Fruit fly (Drosophila melanogaster) whole organism, prepupa: ENCODE results near the gene CG14070.

Experiments used
- Blimp-1 ChIP-seq: fragments of 200-800 bp; sonication (Bioruptor generic); optimal IDR thresholded peaks from 3 replicates; lab custom pipeline; 2017; ENCODE audit warnings: missing biosample characterization, missing genetic modification characterization, mild to moderate bottlenecking, moderate library complexity, missing genetic modification reagents
- CG10669 ChIP-seq: fragments of 200-800 bp; sonication (Bioruptor generic); optimal IDR thresholded peaks from 3 replicates; lab custom pipeline; 2018; ENCODE audit warnings: missing biosample characterization, mild to moderate bottlenecking, missing genetic modification characterization, moderate library complexity
- CG11294 ChIP-seq: fragments of 200-800 bp; sonication (Bioruptor generic); IDR thresholded peaks from 2 replicates; pipeline ENCODE4 v1.3.6; 2022; ENCODE audit warnings: missing biosample characterization, missing genetic modification characterization
- CG1621 ChIP-seq: fragments of 200-800 bp; sonication (Bioruptor generic); optimal IDR thresholded peaks from 3 replicates; lab custom pipeline; 2018; ENCODE audit warnings: missing biosample characterization, mild to moderate bottlenecking, missing genetic modification characterization
- CG3032 ChIP-seq: fragments of 200-800 bp; optimal IDR thresholded peaks from 2 replicates; lab custom pipeline; 2019; ENCODE audit warnings: missing biosample characterization, mild to moderate bottlenecking, missing genetic modification characterization, moderate library complexity
- CG31627 ChIP-seq: fragments of 200-800 bp; sonication (Bioruptor generic); optimal IDR thresholded peaks from 3 replicates; lab custom pipeline; 2016; ENCODE audit warnings: missing biosample characterization, missing genetic modification characterization
- CG32006 ChIP-seq: fragments of 200-800 bp; sonication (Bioruptor generic); optimal IDR thresholded peaks from 3 replicates; lab custom pipeline; 2017; ENCODE audit warnings: missing biosample characterization, mild to moderate bottlenecking, missing genetic modification characterization
- CG34406 ChIP-seq: fragments of 200-800 bp; sonication (Bioruptor generic); optimal IDR thresholded peaks from 3 replicates; lab custom pipeline; 2016; ENCODE audit warnings: missing biosample characterization, missing genetic modification characterization
- CG3919 ChIP-seq: fragments of 200-800 bp; sonication (Bioruptor generic); optimal IDR thresholded peaks from 3 replicates; lab custom pipeline; 2016; ENCODE audit warnings: missing biosample characterization, missing genetic modification characterization
- CG6163 ChIP-seq: fragments of 200-800 bp; sonication (Bioruptor generic); IDR thresholded peaks from 3 replicates; pipeline ENCODE4 v1.3.6; 2022; ENCODE audit warnings: missing biosample characterization, missing genetic modification characterization
- CG6276 ChIP-seq: fragments of 200-800 bp; sonication (Bioruptor generic); optimal IDR thresholded peaks from 2 replicates; lab custom pipeline; 2017; ENCODE audit warnings: missing biosample characterization, mild to moderate bottlenecking, missing genetic modification characterization
- CG6792 ChIP-seq: fragments of 200-800 bp; sonication (Bioruptor generic); optimal IDR thresholded peaks from 3 replicates; lab custom pipeline; 2016; ENCODE audit warnings: missing biosample characterization, missing genetic modification characterization
- CG6854 ChIP-seq: fragments of 200-800 bp; sonication (Bioruptor generic); optimal IDR thresholded peaks from 2 replicates; lab custom pipeline; 2017; ENCODE audit warnings: missing biosample characterization, mild to moderate bottlenecking, missing genetic modification characterization
- CG8319 ChIP-seq: fragments of 200-800 bp; sonication (Bioruptor generic); optimal IDR thresholded peaks from 3 replicates; lab custom pipeline; 2016; ENCODE audit warnings: missing biosample characterization, missing genetic modification characterization
- CG9139 ChIP-seq: fragments of 200-800 bp; sonication (Bioruptor generic); optimal IDR thresholded peaks from 3 replicates; lab custom pipeline; 2017; ENCODE audit warnings: missing biosample characterization, mild to moderate bottlenecking, missing genetic modification characterization
- Eip78C ChIP-seq: fragments of 200-800 bp; sonication (Bioruptor generic); peaks from one replicate; lab custom pipeline; 2016; ENCODE audit warnings: missing biosample characterization, missing genetic modification characterization
- Ets96B ChIP-seq: fragments of 200-800 bp; optimal IDR thresholded peaks from 2 replicates; lab custom pipeline; 2019; ENCODE audit warnings: missing biosample characterization, mild to moderate bottlenecking, missing genetic modification characterization, moderate library complexity
- Hr38 ChIP-seq: sonication (Bioruptor generic); optimal IDR thresholded peaks from 2 replicates; lab custom pipeline; 2016; ENCODE audit warnings: missing biosample characterization, missing genetic modification characterization
- Hr39 ChIP-seq: fragments of 200-800 bp; sonication (Bioruptor generic); optimal IDR thresholded peaks from 2 replicates; lab custom pipeline; 2016; ENCODE audit warnings: missing biosample characterization, missing genetic modification characterization
- Hr4 ChIP-seq: fragments of 200-800 bp; sonication (Bioruptor generic); optimal IDR thresholded peaks from 3 replicates; lab custom pipeline; 2016; ENCODE audit warnings: missing biosample characterization, missing genetic modification characterization
- Lpt ChIP-seq: fragments of 200-800 bp; sonication (Bioruptor generic); optimal IDR thresholded peaks from 3 replicates; lab custom pipeline; 2016; ENCODE audit warnings: missing biosample characterization, missing genetic modification characterization
- Met ChIP-seq: fragments of 200-800 bp; sonication (Bioruptor generic); optimal IDR thresholded peaks from 3 replicates; lab custom pipeline; 2016; ENCODE audit warnings: missing biosample characterization, missing genetic modification characterization
- OdsH ChIP-seq: fragments of 200-800 bp; sonication (Bioruptor generic); optimal IDR thresholded peaks from 3 replicates; lab custom pipeline; 2016; ENCODE audit warnings: missing biosample characterization, missing genetic modification characterization
- Smox ChIP-seq: fragments of 200-800 bp; sonication (Bioruptor generic); optimal IDR thresholded peaks from 3 replicates; lab custom pipeline; 2016; ENCODE audit warnings: missing biosample characterization, missing genetic modification characterization
- Sox102F ChIP-seq: fragments of 200-800 bp; sonication (Bioruptor generic); optimal IDR thresholded peaks from 2 replicates; lab custom pipeline; 2016; ENCODE audit warnings: missing biosample characterization, mild to moderate bottlenecking, missing genetic modification characterization
- Sox14 ChIP-seq: fragments of 200-800 bp; sonication (Bioruptor generic); optimal IDR thresholded peaks from 3 replicates; lab custom pipeline; 2016; ENCODE audit warnings: missing biosample characterization, missing genetic modification characterization
- Sox15 ChIP-seq: fragments of 200-800 bp; sonication (Bioruptor generic); optimal IDR thresholded peaks from 3 replicates; lab custom pipeline; 2016; ENCODE audit warnings: missing biosample characterization, missing genetic modification characterization
- achi ChIP-seq: fragments of 200-800 bp; sonication (Bioruptor generic); optimal IDR thresholded peaks from 3 replicates; lab custom pipeline; 2016; ENCODE audit warnings: missing biosample characterization, missing genetic modification characterization
- acj6 ChIP-seq: fragments of 200-800 bp; sonication (Bioruptor generic); optimal IDR thresholded peaks from 3 replicates; lab custom pipeline; 2016; ENCODE audit warnings: missing biosample characterization, missing genetic modification characterization
- cyc ChIP-seq: fragments of 200-800 bp; sonication (Bioruptor generic); optimal IDR thresholded peaks from 3 replicates; lab custom pipeline; 2016; ENCODE audit warnings: missing biosample characterization, missing genetic modification characterization
- dac ChIP-seq: fragments of 200-800 bp; sonication (Bioruptor generic); optimal IDR thresholded peaks from 2 replicates; lab custom pipeline; 2017; ENCODE audit warnings: missing biosample characterization, mild to moderate bottlenecking, missing genetic modification characterization
- esn ChIP-seq: fragments of 200-800 bp; sonication (Bioruptor generic); optimal IDR thresholded peaks from 2 replicates; lab custom pipeline; 2016; ENCODE audit warnings: missing biosample characterization, mild to moderate bottlenecking, missing genetic modification characterization, moderate library complexity
- fd59A ChIP-seq: fragments of 200-800 bp; sonication (Bioruptor generic); optimal IDR thresholded peaks from 2 replicates; lab custom pipeline; 2017; ENCODE audit warnings: missing biosample characterization, mild to moderate bottlenecking, missing genetic modification characterization, missing genetic modification reagents
- fd85E ChIP-seq: fragments of 200-800 bp; sonication (Bioruptor generic); optimal IDR thresholded peaks from 3 replicates; lab custom pipeline; 2016; ENCODE audit warnings: missing biosample characterization, missing genetic modification characterization
- lz ChIP-seq: fragments of 200-800 bp; sonication (Bioruptor generic); optimal IDR thresholded peaks from 3 replicates; lab custom pipeline; 2016; ENCODE audit warnings: missing biosample characterization, missing genetic modification characterization
- net ChIP-seq: fragments of 200-800 bp; sonication (Bioruptor generic); optimal IDR thresholded peaks from 3 replicates; lab custom pipeline; 2016; ENCODE audit warnings: missing biosample characterization, missing genetic modification characterization
- pdm3 ChIP-seq: fragments of 200-800 bp; sonication (Bioruptor generic); optimal IDR thresholded peaks from 3 replicates; lab custom pipeline; 2016; ENCODE audit warnings: missing biosample characterization, missing genetic modification characterization
- spab ChIP-seq: fragments of 200-800 bp; sonication (Bioruptor generic); optimal IDR thresholded peaks from 2 replicates; lab custom pipeline; 2017; ENCODE audit warnings: missing biosample characterization, mild to moderate bottlenecking, missing genetic modification characterization, missing genetic modification reagents
- svp ChIP-seq: fragments of 200-800 bp; sonication (Bioruptor generic); peaks from one replicate; lab custom pipeline; 2016; ENCODE audit warnings: missing biosample characterization, missing genetic modification characterization
- vri ChIP-seq: fragments of 200-800 bp; sonication (Bioruptor generic); optimal IDR thresholded peaks from 3 replicates; lab custom pipeline; 2016; ENCODE audit warnings: missing biosample characterization, mild to moderate bottlenecking, missing genetic modification characterization

CG14070 gene

DNA sequence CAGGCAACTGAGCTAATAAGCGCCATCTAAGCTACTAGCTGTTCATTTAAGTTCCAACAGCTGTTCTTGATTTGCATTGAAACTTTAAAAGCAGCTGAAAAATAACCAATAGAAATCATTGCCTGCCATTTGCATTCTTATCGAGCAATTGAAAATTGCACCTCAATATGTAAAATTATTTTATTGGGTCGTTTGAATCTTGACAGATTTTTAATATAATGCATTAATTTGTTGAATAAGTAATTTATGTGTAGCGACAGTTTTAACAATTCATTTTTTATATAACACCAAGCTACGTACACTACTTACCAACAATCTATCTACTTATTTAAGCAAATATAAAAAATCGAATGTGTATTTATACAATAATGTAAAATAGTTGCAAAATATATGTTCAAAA, 9.0 kb upstream of the CG14070 start, which contains the start of gene CG14069:
TSS of gene CG14069 (minus strand) at position 101 of the 400 bp plus-strand sequence.
- TF ChIP-seq Hr4 (GFP tag; lab: Kevin White, UChicago) (no peak), CG34406 (GFP tag; lab: Kevin White, UChicago) (no peak), acj6 (no peak)

DNA sequence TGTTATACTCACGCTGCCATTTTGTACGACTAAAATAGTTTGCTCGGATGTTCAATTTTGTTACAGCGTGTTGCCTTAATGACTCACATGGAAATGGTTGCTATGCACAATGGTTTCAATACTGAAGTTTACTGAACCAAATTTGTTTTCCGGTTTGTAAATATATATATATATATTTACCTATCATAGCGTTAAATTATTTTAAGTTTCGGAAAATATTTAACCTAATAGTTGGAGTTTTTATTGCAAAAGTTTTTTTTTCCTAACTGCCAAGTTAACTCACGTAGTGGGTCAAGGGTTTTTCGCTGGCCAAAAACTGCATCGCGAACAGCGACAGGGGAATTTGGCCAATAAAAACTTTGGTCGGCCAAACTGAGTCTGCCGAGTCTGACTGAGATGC, 7.2 kb upstream of the CG14070 start, which contains the start of gene CG7309:
TSS of gene CG7309 (minus strand) at position 101 of the 400 bp plus-strand sequence.
- TF ChIP-seq fd85E (no peak), Sox14 (GFP tag; lab: Kevin White, UChicago) (no peak), CG3032 (tag; lab: Kevin White, UChicago) (no peak), Eip78C (no peak), CG31627 (GFP tag; lab: Kevin White, UChicago) (no peak), Ets96B (no peak), OdsH (GFP tag; lab: Kevin White, UChicago) (no peak), Hr4 (GFP tag; lab: Kevin White, UChicago) (no peak), acj6 (no peak), cyc (GFP tag; lab: Kevin White, UChicago) (no peak), dac (GFP tag; lab: Kevin White, UChicago) (no peak), Smox (GFP tag; lab: Kevin White, UChicago) (no peak), CG32006 (GFP tag; lab: Kevin White, UChicago) (no peak), CG10669 (no peak)

DNA sequence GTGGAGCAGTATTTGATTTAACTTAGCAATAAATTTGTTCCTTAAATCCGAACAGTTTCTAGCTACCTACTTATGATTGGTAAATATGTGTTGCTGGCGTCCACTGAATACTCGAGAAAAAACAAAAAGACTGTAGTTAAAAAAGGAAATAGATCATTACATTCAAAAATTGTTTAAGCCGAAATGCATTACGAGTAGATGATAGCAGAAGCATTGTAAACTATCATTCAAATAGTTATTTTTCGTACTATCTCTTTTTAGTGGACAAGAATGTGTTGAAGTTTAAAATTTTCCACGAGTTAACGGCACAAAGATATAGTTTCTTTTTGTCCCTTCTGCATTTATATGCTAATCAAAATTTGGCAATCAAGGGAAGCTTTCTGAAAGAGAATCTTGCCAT, 12.8 kb downstream of the CG14070 start, which contains the start of gene CG14071:
TSS of gene CG14071 (minus strand) at position 101 of the 400 bp plus-strand sequence.
- TF ChIP-seq esn (GFP tag; lab: Kevin White, UChicago), result no peak
- no peak for TF ChIP-seq CG11294 (GFP tag; lab: Robert Waterston, UW)
- TF ChIP-seq CG3032 (tag; lab: Kevin White, UChicago), result no peak
- TF ChIP-seq CG6792 (GFP tag; lab: Kevin White, UChicago), result no peak
- no peak for TF ChIP-seq cyc (GFP tag; lab: Kevin White, UChicago)
- TF ChIP-seq CG6163 (GFP tag; lab: Robert Waterston, UW), result no peak
- TF ChIP-seq achi, result no peak
- no peak for TF ChIP-seq fd59A
- no peak for TF ChIP-seq vri (GFP tag; lab: Kevin White, UChicago)
- TF ChIP-seq spab (GFP tag; lab: Kevin White, UChicago), result no peak
- no peak for TF ChIP-seq CG6276 (GFP tag; lab: Kevin White, UChicago)
- TF ChIP-seq pdm3 (GFP tag; lab: Kevin White, UChicago), result no peak
- no peak for TF ChIP-seq CG6854 (GFP tag; lab: Kevin White, UChicago)
- TF ChIP-seq acj6, result no peak
- no peak for TF ChIP-seq Sox14 (GFP tag; lab: Kevin White, UChicago)
- no peak for TF ChIP-seq CG1621 (tag; lab: Kevin White, UChicago)
- no peak for TF ChIP-seq CG8319 (GFP tag; lab: Kevin White, UChicago)
- TF ChIP-seq Ets96B, result no peak
- TF ChIP-seq, all 60 proteins: peak for 0

DNA sequence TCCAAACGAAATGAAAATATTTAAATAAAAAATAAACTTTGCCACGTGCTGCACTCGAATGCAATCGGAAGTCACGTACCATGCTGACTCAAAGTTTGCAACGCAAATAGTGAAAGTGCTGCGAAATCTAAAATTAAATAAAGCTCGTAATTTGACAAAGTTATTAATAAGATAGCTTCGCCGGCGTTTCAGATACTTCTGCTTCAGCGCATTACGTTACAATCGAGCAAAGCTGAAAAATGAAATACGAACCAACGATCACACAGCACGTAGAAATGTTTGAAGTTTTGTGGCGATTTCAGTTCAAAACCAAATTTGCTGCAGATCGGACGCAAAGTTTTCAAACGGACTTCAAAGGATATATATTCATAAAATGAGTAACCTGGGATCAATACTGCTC, 31.7 kb downstream of the CG14070 start, which contains the start of gene CG12517:
TSS of gene CG12517 (plus strand) at position 301 of the 400 bp plus-strand sequence.
- TF ChIP-seq lz, result no peak
- TF ChIP-seq net, result no peak
- no peak for TF ChIP-seq Met (GFP tag; lab: Kevin White, UChicago)
- no peak for TF ChIP-seq fd85E
- TF ChIP-seq, all 60 proteins: peak for 0

DNA sequence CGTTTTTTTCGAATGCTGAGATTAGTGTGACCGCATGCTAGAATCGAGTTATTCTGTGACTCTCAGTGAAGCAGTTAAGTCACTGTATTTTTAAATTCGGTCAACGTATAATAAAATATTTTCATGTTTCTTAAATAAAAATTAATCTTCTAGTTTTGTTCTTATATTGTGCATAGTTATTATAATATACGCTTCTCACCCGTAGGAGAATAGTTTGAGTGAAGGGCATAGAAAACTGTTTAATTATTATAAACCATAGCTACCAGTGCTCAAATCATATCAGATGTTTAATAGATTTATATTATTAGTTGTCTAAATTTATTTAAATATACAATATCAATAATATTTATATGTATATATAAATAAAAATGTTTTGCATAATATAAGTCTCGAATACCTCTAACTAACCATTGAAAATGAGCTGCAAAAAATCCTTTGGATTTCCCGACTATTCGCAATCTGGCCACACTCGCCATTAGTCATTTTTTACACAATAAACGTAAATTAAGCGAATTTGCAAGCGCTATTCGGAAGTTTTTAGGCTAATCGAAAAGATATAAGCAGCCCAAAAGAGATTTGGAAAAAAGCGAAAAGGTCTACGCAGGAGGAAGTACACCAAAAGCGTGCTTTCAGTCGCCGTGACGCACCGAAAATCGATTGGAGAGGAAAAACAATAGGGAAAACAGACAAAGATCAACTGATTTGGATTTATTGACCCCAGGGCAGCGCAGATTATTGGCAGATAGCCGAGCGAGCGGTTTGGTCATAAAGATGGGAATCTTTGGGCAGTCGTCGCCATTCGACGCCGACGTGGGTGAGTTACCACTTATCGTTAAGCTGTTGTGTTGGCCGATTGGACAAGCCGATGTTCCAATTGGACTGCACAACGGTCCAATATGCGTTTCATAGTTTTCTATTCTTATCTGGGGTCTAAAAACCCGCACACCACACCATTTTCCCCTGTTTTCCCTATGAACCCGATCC, 43.2 kb downstream of the CG14070 start, which contains the start of the genes aurB and Stam:
TSS of gene aurB (minus strand) at position 31 of the 984 bp plus-strand sequence.
TSS of gene Stam (plus strand) at position 473 of the 984 bp plus-strand sequence.
- TF ChIP-seq Hr4 (GFP tag; lab: Kevin White, UChicago) (peak; percentile 53), Sox15 (GFP tag; lab: Kevin White, UChicago) (no peak), cyc (GFP tag; lab: Kevin White, UChicago) (no peak), Lpt (GFP tag; lab: Kevin White, UChicago) (no peak), svp (peak; percentile 92), acj6 (peak; percentile 63), spab (GFP tag; lab: Kevin White, UChicago) (no peak), Eip78C (peak; percentile 60), lz (peak; percentile 25), pdm3 (GFP tag; lab: Kevin White, UChicago) (peak; percentile 37), CG31627 (GFP tag; lab: Kevin White, UChicago) (peak; percentile 15), Blimp-1 (GFP tag; lab: Kevin White, UChicago) (no peak), CG10669 (peak; percentile 27), CG9139 (GFP tag; lab: Kevin White, UChicago) (no peak), CG32006 (GFP tag; lab: Kevin White, UChicago) (peak; percentile 57), CG3919 (GFP tag; lab: Kevin White, UChicago) (no peak), Sox102F (GFP tag; lab: Kevin White, UChicago) (no peak), Hr38 (GFP tag; lab: Kevin White, UChicago) (no peak), fd59A (no peak), Hr39 (GFP tag; lab: Kevin White, UChicago) (peak; percentile 6)
